Worm (Caenorhabditis elegans) whole organism, dauer: ENCODE data around the gene F35E12.9.

Experiments used
- unc-62 ChIP-seq: sonication (generic microtip); optimal IDR thresholded peaks from 2 replicates; lab custom pipeline; 2017; ENCODE audit warnings: missing biosample characterization, missing genetic modification reagents, missing genetic modification characterization

F35E12.9 gene

DNA sequence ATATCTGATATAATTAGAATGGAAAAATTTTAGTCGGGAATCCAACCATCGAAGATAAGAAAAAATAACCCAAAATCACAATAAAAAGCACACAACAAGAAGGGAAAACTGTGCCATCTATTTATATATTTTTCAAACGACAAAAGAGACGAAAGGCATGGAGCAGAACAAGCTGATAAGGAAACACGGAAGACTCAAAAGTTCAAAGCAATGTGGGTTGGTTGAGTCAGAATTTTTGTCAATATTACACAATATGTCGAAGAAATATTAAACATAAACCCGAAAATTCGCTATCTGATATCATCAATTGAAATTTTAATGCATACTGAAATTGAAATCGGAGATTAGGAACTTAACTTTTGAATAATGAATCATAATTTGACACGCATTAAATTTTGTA lies at the start of gene F35E12.9:
TSS of gene F35E12.9 (minus strand) at position 227 of the 400 bp plus-strand sequence.
- TF ChIP-seq unc-62: no peak

DNA sequence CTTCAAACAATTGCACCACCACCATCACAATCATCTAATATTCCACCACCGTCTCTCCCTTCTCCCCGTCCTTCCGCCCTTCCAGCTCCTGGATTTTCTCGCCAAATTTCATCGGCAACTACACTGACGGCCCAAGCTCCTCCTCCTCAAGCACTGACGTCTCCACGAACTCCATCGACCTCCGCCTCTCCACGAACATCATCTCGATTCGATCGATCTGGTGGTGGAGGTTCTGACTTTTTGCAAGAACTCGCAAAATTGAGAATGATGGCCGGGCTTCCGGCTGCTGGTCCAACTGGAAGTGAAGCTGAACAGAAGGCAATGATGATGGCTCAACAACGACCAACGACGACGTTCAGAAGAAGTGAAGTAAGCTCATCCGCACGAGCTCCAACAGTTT lies 49.1 kb upstream of the F35E12.9 start:
- no peak for TF ChIP-seq unc-62

DNA sequence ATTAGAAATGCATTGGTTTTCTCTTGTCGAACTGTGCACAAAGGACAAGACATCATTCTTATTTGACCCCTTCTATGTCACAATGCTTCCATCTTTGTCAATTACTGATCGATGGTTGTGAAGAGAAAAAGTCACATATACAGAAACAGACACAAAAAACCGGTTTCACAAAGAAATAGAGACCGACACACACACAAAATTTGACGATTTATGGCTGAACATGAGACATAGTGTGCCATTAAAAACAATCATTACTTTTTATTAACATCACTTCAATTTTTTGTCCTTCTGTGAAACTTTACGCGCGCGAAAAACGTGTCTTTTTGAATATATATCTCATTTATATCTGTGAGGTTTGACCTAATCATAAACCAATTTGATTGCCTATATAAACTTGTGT lies 45.6 kb upstream of the F35E12.9 start:
- TF ChIP-seq unc-62: no peak

DNA sequence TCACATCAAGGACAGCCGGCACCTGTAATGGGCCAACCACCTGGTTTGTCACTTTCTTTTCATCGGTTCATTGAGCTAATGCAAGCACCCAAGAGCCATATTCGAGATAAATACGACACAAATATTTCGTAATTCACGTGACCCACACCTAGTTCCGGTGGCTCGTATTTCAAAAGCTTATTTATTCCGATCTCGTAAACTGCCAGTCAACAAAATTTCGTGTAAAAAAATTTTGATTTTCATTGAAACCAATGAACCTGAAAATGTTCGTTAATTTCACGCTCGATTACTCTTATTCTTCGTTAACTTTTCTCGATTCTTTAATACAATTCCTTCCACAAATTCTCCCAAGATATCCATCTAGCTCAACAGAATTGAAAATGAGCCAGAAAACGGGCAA lies 45.2 kb upstream of the F35E12.9 start:
- no peak for TF ChIP-seq unc-62

DNA sequence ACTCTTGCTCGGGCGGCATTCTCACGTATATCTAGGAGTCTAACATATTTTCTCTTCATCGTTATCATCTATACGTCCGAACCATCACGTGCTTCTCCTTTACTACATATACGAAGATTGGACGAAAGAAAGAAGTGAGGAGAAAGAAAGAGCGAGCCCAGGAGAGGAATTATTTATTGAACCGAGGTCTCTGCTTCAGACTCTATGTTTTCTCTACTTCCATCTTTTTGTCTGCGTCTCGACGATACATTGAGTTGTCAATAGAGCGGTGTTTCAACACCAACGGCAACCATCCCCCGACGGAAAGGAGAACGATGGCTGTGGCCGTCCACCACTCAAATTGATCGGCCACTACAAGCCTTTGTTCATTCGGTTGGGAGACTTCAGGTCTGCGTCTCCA lies 44.4 kb upstream of the F35E12.9 start:
- no peak for TF ChIP-seq unc-62

DNA sequence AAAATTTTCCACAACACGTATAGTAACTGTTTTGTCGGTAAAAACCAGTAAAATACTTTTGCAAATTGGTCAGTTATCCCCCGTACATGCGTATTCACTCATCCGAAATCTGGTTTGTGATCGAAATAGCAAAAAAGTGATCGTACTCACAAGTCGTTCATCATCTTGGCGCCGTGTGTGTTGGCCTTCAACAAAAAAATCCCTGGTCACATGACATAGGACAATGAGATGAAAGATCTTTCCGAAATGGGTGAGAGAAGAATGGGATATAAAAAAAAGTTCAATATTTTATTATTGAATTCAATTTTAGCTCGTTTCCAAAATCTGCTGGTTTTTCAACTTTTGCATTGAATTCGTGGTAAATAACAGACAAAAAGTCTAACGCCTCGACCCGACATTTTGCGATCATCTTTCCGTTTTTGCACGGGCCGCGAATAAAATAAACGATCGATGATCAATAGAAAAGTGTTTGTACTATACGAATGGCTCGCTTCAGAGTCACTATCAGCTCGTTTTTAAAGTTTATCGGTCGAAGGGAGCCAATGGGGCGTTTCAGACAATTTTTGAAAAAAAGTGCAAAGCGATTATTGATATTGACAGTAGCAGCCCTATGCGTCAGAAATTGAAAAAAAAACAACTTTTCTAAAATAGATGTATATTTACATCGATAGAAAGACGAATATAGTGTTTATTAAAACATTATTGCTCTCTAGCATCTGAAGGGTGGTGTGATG lies 43.2 kb upstream of the F35E12.9 start:
- TF ChIP-seq unc-62: no peak

DNA sequence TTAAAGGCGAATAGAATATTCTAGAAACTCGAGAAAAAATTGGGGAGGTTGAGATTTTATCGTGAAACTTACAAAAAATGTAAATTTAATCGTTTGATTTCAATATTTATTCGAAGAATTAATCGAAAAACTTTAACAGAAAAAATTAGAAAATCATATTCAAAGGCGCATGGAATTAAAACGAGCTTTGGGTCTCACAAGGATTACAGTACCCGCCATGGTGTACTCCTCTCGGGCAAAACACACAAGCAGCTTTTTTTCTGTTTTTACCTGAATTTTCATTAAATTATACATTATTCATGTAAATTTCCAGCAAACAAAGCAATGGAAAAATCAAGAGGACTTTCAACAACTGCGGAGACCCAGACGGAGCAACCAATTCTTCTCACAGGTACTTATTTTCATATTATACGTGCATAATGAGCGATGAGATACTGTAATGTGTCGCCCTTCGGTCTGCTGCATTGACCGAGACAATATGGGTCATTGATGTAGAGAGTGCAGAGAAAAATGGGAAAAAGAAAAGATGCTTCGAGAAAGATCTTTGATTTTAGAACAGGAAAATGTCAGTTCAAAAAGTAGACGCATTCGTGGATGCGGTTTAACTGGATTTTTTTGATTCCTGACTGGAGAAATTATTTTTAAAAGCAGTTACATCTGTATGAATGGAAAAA lies 42.4 kb upstream of the F35E12.9 start, which contains the start of the genes F53C11.4 and F53C11.5:
TSS of gene F53C11.4 (minus strand) at position 128 of the 674 bp plus-strand sequence.
TSS of gene F53C11.5 (plus strand) at position 325 of the 674 bp plus-strand sequence.
- no peak for TF ChIP-seq unc-62

DNA sequence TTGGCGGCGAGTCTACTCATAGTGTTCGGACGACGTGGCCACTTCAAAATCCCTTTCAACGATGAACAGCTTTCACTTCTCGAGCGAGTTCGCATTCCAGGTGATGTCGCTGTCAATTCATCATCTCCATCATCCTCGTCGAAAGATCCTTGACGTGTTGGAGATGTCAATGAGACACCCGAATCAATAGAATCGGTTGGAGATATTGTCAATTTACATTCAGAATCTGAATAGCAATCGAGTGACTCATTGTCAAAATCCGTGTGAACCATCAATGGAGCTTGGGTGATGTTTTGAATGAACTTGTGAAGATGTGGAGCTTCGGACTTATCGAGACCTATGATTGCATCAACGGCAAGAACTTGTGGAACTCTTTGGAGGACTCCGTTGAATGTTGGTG lies 40.8 kb upstream of the F35E12.9 start:
- no peak for TF ChIP-seq unc-62

DNA sequence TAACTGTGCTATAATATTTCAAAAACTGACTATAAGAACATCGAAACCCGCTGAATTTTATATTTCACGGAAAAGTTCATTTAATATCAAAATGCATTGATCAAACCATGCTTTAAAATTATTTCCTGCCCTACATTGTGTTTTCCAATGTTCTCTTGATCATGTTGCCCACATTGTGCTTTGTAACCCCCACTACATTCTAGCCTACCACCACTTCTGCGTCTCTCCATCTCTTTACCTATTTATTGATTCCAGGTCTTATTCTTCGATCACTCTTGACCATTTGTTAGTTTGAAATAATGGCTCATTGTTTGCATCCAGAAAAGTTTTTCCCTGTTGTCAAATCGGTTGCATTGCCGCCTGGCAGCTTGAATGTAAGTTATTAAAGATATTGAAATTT lies 37.3 kb upstream of the F35E12.9 start, which contains the start of gene decr-1.1:
TSS of gene decr-1.1 (plus strand) at position 210 of the 400 bp plus-strand sequence.
- no peak for TF ChIP-seq unc-62

DNA sequence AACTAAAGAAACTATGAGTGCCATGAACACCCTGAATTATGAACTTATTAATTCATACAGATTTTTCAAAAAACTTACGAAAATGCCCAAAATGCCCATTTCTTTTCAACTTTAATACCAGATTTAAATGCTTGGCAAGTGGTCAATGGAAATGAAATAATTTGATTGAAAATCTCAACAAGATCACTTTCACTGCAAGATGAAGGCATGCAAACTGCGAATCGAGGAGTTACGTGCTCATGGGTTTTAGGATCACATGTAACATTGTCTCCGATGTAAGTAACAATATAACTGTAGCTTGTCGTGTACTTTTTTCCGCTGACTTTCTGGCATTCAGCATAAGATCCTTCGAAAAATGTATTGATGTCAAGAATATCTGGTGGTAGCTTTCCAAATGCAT lies 36.0 kb upstream of the F35E12.9 start:
- no peak for TF ChIP-seq unc-62

DNA sequence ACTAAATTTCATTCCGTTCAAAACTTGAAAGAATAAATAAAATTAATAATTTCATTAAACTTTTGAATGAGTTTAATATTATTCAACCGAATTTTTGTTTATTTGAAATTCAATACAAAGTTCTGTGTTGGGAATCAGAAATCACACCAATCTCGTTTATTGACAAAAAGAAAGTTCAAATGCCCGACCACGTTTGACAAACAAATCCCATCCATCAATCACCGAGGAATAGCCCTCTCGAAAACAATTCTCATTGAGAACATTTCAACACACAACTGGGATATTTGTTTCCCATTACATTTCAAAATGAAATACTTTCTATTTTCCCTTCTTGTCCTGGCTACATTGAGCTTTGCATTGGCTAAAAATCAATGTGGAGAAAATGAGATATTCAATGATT lies 32.9 kb upstream of the F35E12.9 start, which contains the start of gene F53C11.9:
TSS of gene F53C11.9 (plus strand) at position 159 of the 400 bp plus-strand sequence.
- TF ChIP-seq unc-62: no peak

DNA sequence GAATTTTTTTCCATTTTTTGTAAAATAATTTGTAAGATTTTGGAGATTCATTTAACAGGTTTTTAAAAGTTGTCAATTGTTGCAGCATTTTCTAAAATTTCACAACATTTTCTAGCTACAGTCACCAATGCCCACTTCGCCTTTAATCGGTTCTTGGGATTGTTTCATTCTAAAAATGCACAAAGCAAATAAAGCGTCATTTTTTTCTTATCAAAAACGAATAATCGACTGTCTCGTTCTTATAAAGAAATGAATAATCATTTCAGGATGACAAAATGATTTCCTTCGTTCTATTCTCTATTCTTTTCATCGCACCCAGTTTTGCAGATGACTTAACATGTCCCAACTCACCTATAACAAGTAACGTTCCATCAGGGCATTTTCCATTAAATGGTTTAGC lies 30.6 kb upstream of the F35E12.9 start, which contains the start of gene F53C11.1:
TSS of gene F53C11.1 (plus strand) at position 268 of the 400 bp plus-strand sequence.
- no peak for TF ChIP-seq unc-62

DNA sequence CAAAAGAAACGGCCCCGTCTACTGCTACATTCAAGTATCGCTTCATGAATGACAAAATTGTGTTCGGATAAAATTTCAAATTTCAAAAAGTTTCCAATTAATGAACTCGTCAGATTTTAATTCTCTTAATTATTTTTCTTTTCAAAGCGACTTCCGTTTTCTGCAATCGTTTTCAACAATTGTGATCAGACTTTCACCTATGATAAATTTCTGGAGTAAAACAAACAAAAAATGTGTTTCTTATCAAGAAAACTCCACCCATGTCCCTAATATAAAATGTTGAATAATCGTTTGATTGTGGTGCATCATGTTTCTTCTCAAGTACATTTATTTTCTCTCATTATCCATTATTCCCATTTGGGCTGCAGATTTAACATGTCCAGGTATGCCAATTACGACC lies 26.3 kb upstream of the F35E12.9 start, which contains the start of gene F20G2.5:
TSS of gene F20G2.5 (plus strand) at position 301 of the 400 bp plus-strand sequence.
- no peak for TF ChIP-seq unc-62

DNA sequence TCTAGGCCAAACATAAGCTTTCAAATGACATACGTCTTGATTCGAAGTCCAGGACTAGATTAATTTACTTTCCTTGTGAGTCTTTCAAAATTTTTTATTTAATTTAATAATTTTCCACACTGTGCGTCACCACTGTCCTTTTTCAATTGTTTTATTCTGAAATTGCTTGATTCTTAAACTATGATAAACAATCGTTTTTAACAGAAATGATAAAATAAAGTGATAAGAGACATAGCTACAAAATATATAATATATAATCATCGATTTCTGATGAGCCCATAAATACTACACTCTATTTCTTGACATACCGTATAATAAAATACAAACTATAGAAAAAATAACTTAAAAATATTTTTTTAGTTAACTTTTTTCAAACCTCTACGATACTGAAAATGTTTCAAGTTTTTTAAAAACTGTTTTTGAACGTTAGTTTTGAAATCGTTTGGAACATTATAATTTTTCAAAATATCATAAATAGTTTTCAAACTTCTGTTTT lies 24.1 kb upstream of the F35E12.9 start, which contains the start of gene nas-24:
TSS of gene nas-24 (plus strand) at position 446 of the 496 bp plus-strand sequence.
- TF ChIP-seq unc-62: no peak

DNA sequence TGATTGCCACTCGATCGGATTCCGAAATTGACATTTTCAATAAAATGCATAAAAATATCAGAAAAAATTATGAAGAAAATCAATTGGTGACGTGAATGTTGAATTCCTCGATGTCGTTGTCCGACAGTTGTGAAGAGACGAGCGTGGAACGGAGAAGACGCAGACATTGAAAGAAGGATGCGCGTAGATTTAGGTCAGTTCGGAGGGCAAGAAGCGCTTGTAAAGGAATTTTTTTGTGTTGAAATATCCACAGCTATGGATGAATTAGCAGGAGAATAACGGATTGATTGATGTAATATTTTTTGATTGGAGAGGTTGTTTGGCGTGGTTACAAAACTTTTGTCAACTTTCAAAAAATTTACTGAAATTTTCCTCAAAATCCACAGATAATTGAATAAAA lies 23.5 kb upstream of the F35E12.9 start, which contains the start of gene F20G2.3:
TSS of gene F20G2.3 (minus strand) at position 101 of the 400 bp plus-strand sequence.
- TF ChIP-seq unc-62: no peak

DNA sequence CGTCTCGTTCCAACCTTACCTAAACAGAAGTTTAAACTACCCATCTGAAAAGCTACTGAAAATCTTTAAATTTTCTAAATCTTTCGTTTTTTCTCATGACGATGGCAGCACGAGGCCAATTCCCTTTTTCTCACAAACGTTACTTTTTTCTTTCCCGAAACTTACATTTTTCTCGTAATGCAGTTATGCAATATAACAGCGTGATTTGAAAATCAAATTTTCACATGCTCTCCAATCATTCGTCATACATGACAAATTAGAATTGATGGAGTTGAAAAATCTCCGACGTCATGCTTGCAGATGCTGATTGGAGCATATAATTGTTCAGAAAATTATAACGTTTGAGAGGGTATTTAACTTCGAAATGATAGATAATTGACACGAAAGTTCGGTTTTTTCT lies 18.8 kb upstream of the F35E12.9 start:
- TF ChIP-seq unc-62: no peak

DNA sequence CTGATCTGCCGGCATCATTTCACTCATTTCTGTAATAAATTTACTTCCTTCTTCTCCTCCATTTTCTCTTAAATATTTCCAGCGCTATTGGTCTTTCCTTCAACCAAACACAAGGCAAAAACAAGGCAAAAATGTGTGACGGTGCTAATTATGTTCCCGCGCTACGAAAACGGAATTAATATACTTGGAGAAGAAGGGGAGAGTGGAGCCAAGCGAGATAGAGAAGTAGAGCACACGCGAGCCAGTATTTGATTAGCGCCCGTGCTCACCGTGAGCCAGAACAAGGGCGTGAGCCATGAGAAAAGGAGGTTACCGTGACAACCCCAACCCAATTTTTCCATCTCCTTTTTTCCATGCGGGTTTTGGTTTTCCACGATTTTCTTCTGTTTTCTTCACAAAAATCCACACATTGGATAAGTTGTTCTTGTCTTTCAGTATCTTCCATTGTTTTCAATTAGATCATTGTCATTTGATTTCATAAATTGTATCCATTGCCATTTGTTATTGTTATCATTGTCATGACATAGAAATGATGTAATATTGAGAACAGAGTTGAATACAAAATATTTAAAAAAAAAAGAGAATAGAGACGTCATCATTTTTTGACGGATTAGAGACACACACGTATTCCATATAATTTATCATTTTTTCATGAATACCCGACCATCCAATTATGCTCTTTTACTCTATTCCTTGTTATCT lies 17.6 kb upstream of the F35E12.9 start, which contains the start of gene F20G2.6:
TSS of gene F20G2.6 (plus strand) at position 652 of the 702 bp plus-strand sequence.
- no peak for TF ChIP-seq unc-62
